Worm (Caenorhabditis elegans) whole organism, late embryonic: ENCODE measurements around the gene T04B2.7.

Source experiments
- C38D4.7 ChIP-seq: fragments of 200-800 bp; sonication (Bioruptor generic); optimal IDR thresholded peaks from 2 replicates; lab custom pipeline; 2018; ENCODE audit warnings: mild to moderate bottlenecking, missing genetic modification characterization, moderate library complexity, missing compliant biosample characterization
- K09A11.1 ChIP-seq: sonication (generic microtip); optimal IDR thresholded peaks from 2 replicates; lab custom pipeline; 2017; ENCODE audit warnings: antibody characterized with exemption, mild to moderate bottlenecking, missing genetic modification characterization, missing compliant biosample characterization; ENCODE audit not compliant: insufficient read depth
- T23F11.4 ChIP-seq: fragments of 200-800 bp; sonication (Bioruptor generic); optimal IDR thresholded peaks from 2 replicates; lab custom pipeline; 2018; ENCODE audit warnings: mild to moderate bottlenecking, missing genetic modification characterization, missing compliant biosample characterization
- ahr-1 ChIP-seq: sonication (generic microtip); optimal IDR thresholded peaks from 2 replicates; lab custom pipeline; 2016; ENCODE audit warnings: missing genetic modification characterization, missing compliant biosample characterization
- ceh-14 ChIP-seq: sonication (generic microtip); optimal IDR thresholded peaks from 2 replicates; lab custom pipeline; 2016; ENCODE audit warnings: missing genotype, missing genetic modification characterization, missing compliant biosample characterization
- ceh-19 ChIP-seq: fragments of 200-800 bp; sonication (Bioruptor generic); optimal IDR thresholded peaks from 2 replicates; lab custom pipeline; 2018; ENCODE audit warnings: mild to moderate bottlenecking, missing genetic modification characterization, missing compliant biosample characterization
- ceh-2 ChIP-seq: sonication (generic microtip); optimal IDR thresholded peaks from 2 replicates; lab custom pipeline; 2016; ENCODE audit warnings: missing genotype, missing genetic modification characterization, missing compliant biosample characterization
- ceh-24 ChIP-seq: sonication (generic microtip); optimal IDR thresholded peaks from 2 replicates; lab custom pipeline; 2016; ENCODE audit warnings: mild to moderate bottlenecking, missing genetic modification characterization, missing compliant biosample characterization
- ceh-31 ChIP-seq: sonication (generic microtip); optimal IDR thresholded peaks from 2 replicates; lab custom pipeline; 2016; ENCODE audit warnings: missing genetic modification characterization, missing compliant biosample characterization
- ceh-9 ChIP-seq: sonication (generic microtip); optimal IDR thresholded peaks from 2 replicates; lab custom pipeline; 2016; ENCODE audit warnings: mild to moderate bottlenecking, missing genetic modification characterization, inconsistent platforms, missing compliant biosample characterization
- che-1 ChIP-seq: sonication (generic microtip); optimal IDR thresholded peaks from 2 replicates; lab custom pipeline; 2016; ENCODE audit warnings: mild to moderate bottlenecking, missing genetic modification characterization, missing compliant biosample characterization
- elt-4 ChIP-seq: sonication (generic microtip); optimal IDR thresholded peaks from 2 replicates; lab custom pipeline; 2016; ENCODE audit warnings: missing genetic modification characterization, missing compliant biosample characterization
- fkh-10 ChIP-seq: fragments of 150-350 bp; optimal IDR thresholded peaks from 2 replicates; lab custom pipeline; 2014; ENCODE audit warnings: missing biosample characterization, missing genetic modification reagents, missing genetic modification characterization
- fkh-6 ChIP-seq: sonication (generic microtip); optimal IDR thresholded peaks from 2 replicates; lab custom pipeline; 2016; ENCODE audit warnings: missing genetic modification characterization, missing compliant biosample characterization
- hlh-15 ChIP-seq: sonication (generic microtip); optimal IDR thresholded peaks from 2 replicates; lab custom pipeline; 2016; ENCODE audit warnings: missing genetic modification characterization, missing compliant biosample characterization
- hlh-30 ChIP-seq: sonication (generic microtip); optimal IDR thresholded peaks from 2 replicates; lab custom pipeline; 2017; ENCODE audit warnings: antibody characterized with exemption, missing genetic modification characterization, missing compliant biosample characterization; ENCODE audit not compliant: insufficient read depth
- hlh-8 ChIP-seq: sonication (generic microtip); optimal IDR thresholded peaks from 2 replicates; lab custom pipeline; 2016; ENCODE audit warnings: missing genotype, missing genetic modification characterization, missing compliant biosample characterization
- lim-6 ChIP-seq: sonication (generic microtip); optimal IDR thresholded peaks from 2 replicates; lab custom pipeline; 2016; ENCODE audit warnings: missing genetic modification characterization, missing compliant biosample characterization
- madf-2 ChIP-seq: sonication (generic microtip); optimal IDR thresholded peaks from 2 replicates; lab custom pipeline; 2017; ENCODE audit warnings: missing genetic modification characterization, missing compliant biosample characterization
- nfya-1 ChIP-seq: sonication (generic microtip); optimal IDR thresholded peaks from 2 replicates; lab custom pipeline; 2017; ENCODE audit warnings: missing genetic modification characterization, mild to moderate bottlenecking, missing compliant biosample characterization, antibody characterized with exemption, moderate library complexity
- nhr-11 ChIP-seq: fragments of 150-350 bp; optimal IDR thresholded peaks from 2 replicates; lab custom pipeline; 2014; ENCODE audit warnings: missing biosample characterization, missing genetic modification characterization
- npax-4 ChIP-seq: sonication (generic microtip); optimal IDR thresholded peaks from 2 replicates; lab custom pipeline; 2016; ENCODE audit warnings: missing genetic modification characterization, missing compliant biosample characterization
- pat-9 ChIP-seq: fragments of 200-800 bp; sonication (Bioruptor generic); optimal IDR thresholded peaks from 2 replicates; lab custom pipeline; 2018; ENCODE audit warnings: mild to moderate bottlenecking, missing genetic modification characterization, moderate library complexity, missing compliant biosample characterization
- pha-2 ChIP-seq: sonication (generic microtip); optimal IDR thresholded peaks from 2 replicates; lab custom pipeline; 2017; ENCODE audit warnings: mild to moderate bottlenecking, missing genetic modification characterization, missing compliant biosample characterization
- pha-4 ChIP-seq: fragments of 150-350 bp; optimal IDR thresholded peaks from 2 replicates; lab custom pipeline; 2018; ENCODE audit warnings: missing biosample characterization, missing genetic modification reagents, missing genetic modification characterization
- pros-1 ChIP-seq: fragments of 150-350 bp; optimal IDR thresholded peaks from 2 replicates; lab custom pipeline; 2014; ENCODE audit warnings: missing biosample characterization, missing genetic modification reagents, missing genetic modification characterization
- rnt-1 ChIP-seq: sonication (generic microtip); optimal IDR thresholded peaks from 2 replicates; lab custom pipeline; 2016; ENCODE audit warnings: missing genetic modification characterization, missing compliant biosample characterization
- sox-2 ChIP-seq: fragments of 200-800 bp; sonication (Bioruptor generic); IDR thresholded peaks from 2 replicates; pipeline ENCODE4 v1.3.6; 2022; ENCODE audit warnings: missing genetic modification reagents, missing genetic modification characterization, missing compliant biosample characterization
- syd-9 ChIP-seq: sonication (generic microtip); optimal IDR thresholded peaks from 2 replicates; lab custom pipeline; 2016; ENCODE audit warnings: mild to moderate bottlenecking, missing genetic modification characterization, moderate library complexity, missing compliant biosample characterization
- tbx-7 ChIP-seq: sonication (generic microtip); optimal IDR thresholded peaks from 2 replicates; lab custom pipeline; 2016; ENCODE audit warnings: missing genotype, missing genetic modification characterization, missing compliant biosample characterization
- unc-55 ChIP-seq: sonication (generic microtip); optimal IDR thresholded peaks from 2 replicates; lab custom pipeline; 2017; ENCODE audit warnings: missing biosample characterization, missing genetic modification reagents, missing genetic modification characterization
- zip-5 ChIP-seq: sonication (generic microtip); optimal IDR thresholded peaks from 2 replicates; lab custom pipeline; 2016; ENCODE audit warnings: missing genetic modification characterization, missing compliant biosample characterization
- ztf-16 ChIP-seq: sonication (generic microtip); optimal IDR thresholded peaks from 2 replicates; lab custom pipeline; 2017; ENCODE audit warnings: missing genetic modification characterization, missing compliant biosample characterization

The T04B2.7 gene

DNA sequence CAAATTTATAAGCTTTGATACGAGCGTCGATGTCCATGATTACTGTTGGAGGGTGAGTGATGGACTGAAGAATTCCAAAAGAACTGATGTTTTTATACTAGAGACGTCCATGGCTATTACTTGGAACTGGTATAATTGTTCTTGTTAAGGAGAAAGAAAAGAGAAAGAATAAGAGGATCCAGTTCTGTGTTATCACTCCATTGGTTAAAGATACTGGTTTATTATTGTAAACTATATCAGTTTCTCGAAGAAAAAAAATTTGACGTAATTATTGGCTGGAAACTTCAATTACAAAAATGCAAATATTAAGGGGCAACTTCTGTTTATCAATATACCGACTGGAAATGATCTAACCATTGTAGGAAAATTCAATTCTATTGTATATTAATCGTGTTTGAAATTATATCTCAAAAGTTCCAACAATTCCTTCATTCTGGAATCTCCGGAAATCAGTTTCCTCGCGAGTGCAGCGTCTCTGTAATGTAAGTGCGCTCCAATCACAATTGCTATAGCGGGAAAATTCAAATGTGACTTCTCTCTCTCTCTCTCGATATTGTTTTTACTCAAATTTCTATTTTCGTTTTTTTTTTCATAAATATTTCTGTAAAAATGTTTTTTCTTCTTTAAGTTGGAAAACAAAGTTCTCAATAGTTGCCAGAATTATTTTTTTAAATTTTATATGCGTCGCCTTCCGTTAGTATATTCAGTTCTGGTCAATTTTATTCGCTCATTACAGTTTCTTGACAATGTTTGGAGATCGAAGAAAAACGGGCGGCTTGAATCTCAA lies 29.6 kb upstream of the T04B2.7 start, which contains the start of the genes col-2 and ndc-80 (continued):
- TF ChIP-seq hlh-15 (tag; lab: Kevin White, UChicago) = no peak
- no peak for TF ChIP-seq ahr-1 (tag; lab: Kevin White, UChicago)
- TF ChIP-seq sox-2 (GFP tag; lab: Robert Waterston, UW) = no peak
- no peak for TF ChIP-seq pros-1 (tag; lab: Kevin White, UChicago)
- peak; percentile 57 for TF ChIP-seq tbx-7
- no peak for TF ChIP-seq ceh-19 (GFP tag; lab: Kevin White, UChicago)
- no peak for TF ChIP-seq pha-4
- no peak for TF ChIP-seq K09A11.1 (tag; lab: Kevin White, UChicago)

DNA sequence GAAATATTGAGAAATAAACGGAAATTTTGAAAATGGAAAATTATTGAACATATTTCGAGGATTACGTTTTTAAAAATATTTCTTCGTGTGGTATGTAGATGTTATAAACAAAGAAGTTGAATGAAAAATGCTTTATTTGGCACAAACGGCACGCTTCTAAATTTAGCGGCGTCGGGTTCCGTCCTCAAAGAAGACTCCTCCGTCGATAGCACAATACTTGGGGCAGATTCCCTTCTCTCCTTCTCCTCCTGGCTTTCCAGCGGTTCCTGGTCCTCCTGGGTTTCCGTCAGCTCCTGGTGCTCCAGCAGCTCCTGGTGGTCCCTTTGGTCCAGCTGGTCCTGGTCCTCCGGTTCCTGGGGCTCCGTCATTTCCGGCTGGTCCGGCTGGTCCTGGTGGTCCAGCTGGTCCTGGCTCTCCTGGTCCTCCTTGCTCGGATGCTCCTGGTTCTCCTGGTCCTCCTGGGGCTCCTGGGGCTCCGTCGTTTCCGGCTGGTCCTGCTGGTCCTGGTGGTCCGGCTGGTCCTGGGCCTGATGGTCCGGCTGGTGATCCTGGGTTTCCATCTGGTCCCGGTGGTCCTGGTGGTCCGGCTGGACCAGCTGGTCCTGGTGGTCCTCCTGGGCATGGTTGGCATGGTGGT lies 28.4 kb upstream of the T04B2.7 start, which contains the start of gene W01B6.8:
W01B6.8 (minus strand) TSS at position 51 of the 637 bp plus-strand sequence.
- TF ChIP-seq nfya-1 (tag; lab: Kevin White, UChicago) (no peak), pha-2 (no peak), T23F11.4 (no peak), ahr-1 (tag; lab: Kevin White, UChicago) (no peak), ztf-16 (no peak), lim-6 (tag; lab: Kevin White, UChicago) (no peak), hlh-8 (tag; lab: Kevin White, UChicago) (no peak), madf-2 (tag; lab: Kevin White, UChicago) (no peak), zip-5 (tag; lab: Kevin White, UChicago) (no peak), ceh-9 (tag; lab: Kevin White, UChicago) (no peak), fkh-6 (tag; lab: Kevin White, UChicago) (no peak), che-1 (tag; lab: Kevin White, UChicago) (no peak), ceh-31 (tag; lab: Kevin White, UChicago) (no peak), nhr-11 (tag; lab: Kevin White, UChicago) (no peak), elt-4 (peak; percentile 2), syd-9 (tag; lab: Kevin White, UChicago) (peak; percentile 9)

DNA sequence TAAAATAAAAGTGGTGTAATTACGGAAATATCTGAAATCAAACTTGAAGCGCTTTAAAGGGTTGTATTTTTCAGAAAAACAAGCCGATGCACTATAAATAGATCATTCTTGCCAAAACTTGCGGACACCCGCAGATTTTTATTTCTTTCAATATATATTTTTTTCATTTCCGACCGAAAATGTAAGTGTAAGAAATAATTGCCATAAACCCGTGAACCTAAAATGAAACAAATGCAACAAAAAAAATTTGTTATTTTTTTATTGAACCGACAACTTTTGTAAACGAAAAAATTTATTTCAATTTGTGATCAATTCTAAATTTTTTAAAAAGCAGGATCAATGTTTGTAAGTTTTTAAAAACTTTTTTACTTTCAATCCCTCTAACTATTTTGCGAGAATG lies 24.8 kb upstream of the T04B2.7 start, which contains the start of gene W01B6.6:
W01B6.6 (plus strand) TSS at position 301 of the 400 bp plus-strand sequence.
- TF ChIP-seq ceh-24 (no peak), T23F11.4 (no peak), ceh-2 (tag; lab: Kevin White, UChicago) (no peak), fkh-10 (no peak), rnt-1 (tag; lab: Kevin White, UChicago) (no peak), ceh-31 (tag; lab: Kevin White, UChicago) (no peak), hlh-15 (tag; lab: Kevin White, UChicago) (no peak), ceh-14 (tag; lab: Kevin White, UChicago) (no peak), pros-1 (tag; lab: Kevin White, UChicago) (no peak), ahr-1 (tag; lab: Kevin White, UChicago) (no peak), C38D4.7 (GFP tag; lab: Kevin White, UChicago) (no peak), che-1 (tag; lab: Kevin White, UChicago) (no peak), hlh-30 (tag; lab: Kevin White, UChicago) (no peak), ceh-9 (tag; lab: Kevin White, UChicago) (no peak), sox-2 (GFP tag; lab: Robert Waterston, UW) (no peak)

DNA sequence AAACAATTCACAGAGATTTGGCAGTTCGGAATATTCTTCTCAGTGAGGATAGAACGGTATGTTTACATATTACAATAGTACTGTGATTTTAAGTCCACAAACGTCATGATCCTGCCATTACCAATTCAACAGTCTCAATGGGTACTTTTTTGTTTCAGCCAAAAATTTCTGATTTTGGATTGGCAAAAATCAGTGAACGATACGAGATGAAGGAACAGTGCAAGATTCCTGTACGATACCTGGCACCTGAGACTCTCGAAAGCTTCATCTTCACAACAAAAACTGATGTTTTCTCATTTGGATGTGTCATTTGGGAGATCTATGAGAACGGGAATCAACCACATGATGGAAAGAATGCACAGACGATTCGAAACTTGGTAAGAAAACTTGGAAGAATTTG lies 22.0 kb upstream of the T04B2.7 start:
- TF ChIP-seq ceh-19 (GFP tag; lab: Kevin White, UChicago) (no peak), C38D4.7 (GFP tag; lab: Kevin White, UChicago) (no peak), fkh-6 (tag; lab: Kevin White, UChicago) (no peak), nhr-11 (tag; lab: Kevin White, UChicago) (no peak), unc-55 (GFP tag; lab: Kevin White, UChicago) (no peak), pat-9 (tag; lab: Kevin White, UChicago) (no peak), ceh-14 (tag; lab: Kevin White, UChicago) (no peak), ceh-24 (no peak), npax-4 (tag; lab: Kevin White, UChicago) (no peak), K09A11.1 (tag; lab: Kevin White, UChicago) (no peak)
